Fruit fly (Drosophila melanogaster) whole organism, pupa: Measurements from ENCODE around the gene Smvt.

Experiments
- CG12605 ChIP-seq: fragments of 200-800 bp; sonication (Bioruptor generic); IDR thresholded peaks from 2 replicates; pipeline ENCODE4 v1.3.6; 2022; ENCODE audit warnings: missing biosample characterization, missing genetic modification characterization
- CG32121 ChIP-seq: fragments of 200-800 bp; sonication (Bioruptor generic); IDR thresholded peaks from 2 replicates; pipeline ENCODE4 v1.3.6; 2022; ENCODE audit warnings: missing biosample characterization, missing genetic modification characterization
- CG9948 ChIP-seq: fragments of 200-800 bp; sonication (Bioruptor generic); optimal IDR thresholded peaks from 2 replicates; lab custom pipeline; 2018; ENCODE audit warnings: missing biosample characterization, mild to moderate bottlenecking, missing genetic modification characterization, moderate library complexity
- D1 ChIP-seq: fragments of 200-800 bp; sonication (Bioruptor generic); optimal IDR thresholded peaks from 2 replicates; lab custom pipeline; 2018; ENCODE audit warnings: missing biosample characterization, mild to moderate bottlenecking, missing genetic modification characterization, moderate library complexity
- Snoo ChIP-seq: fragments of 200-800 bp; sonication (Bioruptor generic); optimal IDR thresholded peaks from 3 replicates; lab custom pipeline; 2017; ENCODE audit warnings: missing biosample characterization, mild to moderate bottlenecking, missing genetic modification characterization, inconsistent platforms

- TF ChIP-seq CG12605 (GFP tag; lab: Robert Waterston, UW), result no peak
- no peak for TF ChIP-seq D1 (tag; lab: Kevin White, UChicago)
- peak; percentile 13 for TF ChIP-seq CG9948
- no peak for TF ChIP-seq Snoo (tag; lab: Kevin White, UChicago)
- no peak for TF ChIP-seq CG32121 (GFP tag; lab: Robert Waterston, UW)
Observed at dm6 chr3R:31721466-31721865, 39.9 kb downstream of the Smvt start.
